Fruit fly (Drosophila melanogaster) whole organism, prepupa: Measurements from ENCODE around the gene CG7236.

ENCODE experiments used
- Blimp-1 ChIP-seq: fragments of 200-800 bp; sonication (Bioruptor generic); optimal IDR thresholded peaks from 3 replicates; lab custom pipeline; 2017; ENCODE audit warnings: missing biosample characterization, missing genetic modification characterization, mild to moderate bottlenecking, moderate library complexity, missing genetic modification reagents
- CG10669 ChIP-seq: fragments of 200-800 bp; sonication (Bioruptor generic); optimal IDR thresholded peaks from 3 replicates; lab custom pipeline; 2018; ENCODE audit warnings: missing biosample characterization, mild to moderate bottlenecking, missing genetic modification characterization, moderate library complexity
- CG11294 ChIP-seq: fragments of 200-800 bp; sonication (Bioruptor generic); IDR thresholded peaks from 2 replicates; pipeline ENCODE4 v1.3.6; 2022; ENCODE audit warnings: missing biosample characterization, missing genetic modification characterization
- CG11762 ChIP-seq: fragments of 200-800 bp; sonication (Bioruptor generic); optimal IDR thresholded peaks from 3 replicates; lab custom pipeline; 2016; ENCODE audit warnings: missing biosample characterization, missing genetic modification characterization; ENCODE audit not compliant: insufficient read depth
- CG11902 ChIP-seq: fragments of 200-800 bp; sonication (Bioruptor generic); optimal IDR thresholded peaks from 3 replicates; lab custom pipeline; 2016; ENCODE audit warnings: missing biosample characterization, missing genetic modification characterization
- CG15336 ChIP-seq: fragments of 200-800 bp; sonication (Bioruptor generic); IDR thresholded peaks from 2 replicates; pipeline ENCODE4 v1.3.6; 2022; ENCODE audit warnings: missing biosample characterization, missing genetic modification characterization
- CG1621 ChIP-seq: fragments of 200-800 bp; sonication (Bioruptor generic); optimal IDR thresholded peaks from 3 replicates; lab custom pipeline; 2018; ENCODE audit warnings: missing biosample characterization, mild to moderate bottlenecking, missing genetic modification characterization
- CG16779 ChIP-seq: fragments of 200-800 bp; sonication (Bioruptor generic); optimal IDR thresholded peaks from 3 replicates; lab custom pipeline; 2017; ENCODE audit warnings: missing biosample characterization, mild to moderate bottlenecking, missing genetic modification characterization
- CG3032 ChIP-seq: fragments of 200-800 bp; optimal IDR thresholded peaks from 2 replicates; lab custom pipeline; 2019; ENCODE audit warnings: missing biosample characterization, mild to moderate bottlenecking, missing genetic modification characterization, moderate library complexity
- CG31627 ChIP-seq: fragments of 200-800 bp; sonication (Bioruptor generic); optimal IDR thresholded peaks from 3 replicates; lab custom pipeline; 2016; ENCODE audit warnings: missing biosample characterization, missing genetic modification characterization
- CG32006 ChIP-seq: fragments of 200-800 bp; sonication (Bioruptor generic); optimal IDR thresholded peaks from 3 replicates; lab custom pipeline; 2017; ENCODE audit warnings: missing biosample characterization, mild to moderate bottlenecking, missing genetic modification characterization
- CG34406 ChIP-seq: fragments of 200-800 bp; sonication (Bioruptor generic); optimal IDR thresholded peaks from 3 replicates; lab custom pipeline; 2016; ENCODE audit warnings: missing biosample characterization, missing genetic modification characterization
- CG3919 ChIP-seq: fragments of 200-800 bp; sonication (Bioruptor generic); optimal IDR thresholded peaks from 3 replicates; lab custom pipeline; 2016; ENCODE audit warnings: missing biosample characterization, missing genetic modification characterization
- CG4318 ChIP-seq: fragments of 200-800 bp; sonication (Bioruptor generic); optimal IDR thresholded peaks from 3 replicates; lab custom pipeline; 2017; ENCODE audit warnings: missing biosample characterization, mild to moderate bottlenecking, missing genetic modification characterization
- CG6163 ChIP-seq: fragments of 200-800 bp; sonication (Bioruptor generic); IDR thresholded peaks from 3 replicates; pipeline ENCODE4 v1.3.6; 2022; ENCODE audit warnings: missing biosample characterization, missing genetic modification characterization
- CG6276 ChIP-seq: fragments of 200-800 bp; sonication (Bioruptor generic); optimal IDR thresholded peaks from 2 replicates; lab custom pipeline; 2017; ENCODE audit warnings: missing biosample characterization, mild to moderate bottlenecking, missing genetic modification characterization
- CG6808 ChIP-seq: fragments of 200-800 bp; sonication (Bioruptor generic); optimal IDR thresholded peaks from 3 replicates; lab custom pipeline; 2017; ENCODE audit warnings: missing biosample characterization, missing genetic modification characterization, mild to moderate bottlenecking, moderate library complexity, missing genetic modification reagents
- CG7368 ChIP-seq: fragments of 200-800 bp; sonication (Bioruptor generic); optimal IDR thresholded peaks from 3 replicates; lab custom pipeline; 2016; ENCODE audit warnings: missing biosample characterization, missing genetic modification characterization
- CG8119 ChIP-seq: fragments of 200-800 bp; sonication (Bioruptor generic); IDR thresholded peaks from 3 replicates; pipeline ENCODE4 v1.3.6; 2022; ENCODE audit warnings: missing biosample characterization, missing genetic modification characterization
- CG8319 ChIP-seq: fragments of 200-800 bp; sonication (Bioruptor generic); optimal IDR thresholded peaks from 3 replicates; lab custom pipeline; 2016; ENCODE audit warnings: missing biosample characterization, missing genetic modification characterization
- CG9139 ChIP-seq: fragments of 200-800 bp; sonication (Bioruptor generic); optimal IDR thresholded peaks from 3 replicates; lab custom pipeline; 2017; ENCODE audit warnings: missing biosample characterization, mild to moderate bottlenecking, missing genetic modification characterization
- Eip75B ChIP-seq: fragments of 200-800 bp; sonication (Bioruptor generic); optimal IDR thresholded peaks from 3 replicates; lab custom pipeline; 2016; ENCODE audit warnings: missing biosample characterization, missing genetic modification characterization
- Eip78C ChIP-seq: fragments of 200-800 bp; sonication (Bioruptor generic); peaks from one replicate; lab custom pipeline; 2016; ENCODE audit warnings: missing biosample characterization, missing genetic modification characterization
- Ets96B ChIP-seq: fragments of 200-800 bp; optimal IDR thresholded peaks from 2 replicates; lab custom pipeline; 2019; ENCODE audit warnings: missing biosample characterization, mild to moderate bottlenecking, missing genetic modification characterization, moderate library complexity
- Gug ChIP-seq: fragments of 200-800 bp; sonication (Bioruptor generic); IDR thresholded peaks from 2 replicates; pipeline ENCODE4 v1.3.6; 2022; ENCODE audit warnings: missing biosample characterization, missing genetic modification characterization
- Hr4 ChIP-seq: fragments of 200-800 bp; sonication (Bioruptor generic); optimal IDR thresholded peaks from 3 replicates; lab custom pipeline; 2016; ENCODE audit warnings: missing biosample characterization, missing genetic modification characterization
- Lpt ChIP-seq: fragments of 200-800 bp; sonication (Bioruptor generic); optimal IDR thresholded peaks from 3 replicates; lab custom pipeline; 2016; ENCODE audit warnings: missing biosample characterization, missing genetic modification characterization
- Met ChIP-seq: fragments of 200-800 bp; sonication (Bioruptor generic); optimal IDR thresholded peaks from 3 replicates; lab custom pipeline; 2016; ENCODE audit warnings: missing biosample characterization, missing genetic modification characterization
- OdsH ChIP-seq: fragments of 200-800 bp; sonication (Bioruptor generic); optimal IDR thresholded peaks from 3 replicates; lab custom pipeline; 2016; ENCODE audit warnings: missing biosample characterization, missing genetic modification characterization
- Smox ChIP-seq: fragments of 200-800 bp; sonication (Bioruptor generic); optimal IDR thresholded peaks from 3 replicates; lab custom pipeline; 2016; ENCODE audit warnings: missing biosample characterization, missing genetic modification characterization
- Sox102F ChIP-seq: fragments of 200-800 bp; sonication (Bioruptor generic); optimal IDR thresholded peaks from 2 replicates; lab custom pipeline; 2016; ENCODE audit warnings: missing biosample characterization, mild to moderate bottlenecking, missing genetic modification characterization
- Sox14 ChIP-seq: fragments of 200-800 bp; sonication (Bioruptor generic); optimal IDR thresholded peaks from 3 replicates; lab custom pipeline; 2016; ENCODE audit warnings: missing biosample characterization, missing genetic modification characterization
- Sox15 ChIP-seq: fragments of 200-800 bp; sonication (Bioruptor generic); optimal IDR thresholded peaks from 3 replicates; lab custom pipeline; 2016; ENCODE audit warnings: missing biosample characterization, missing genetic modification characterization
- dac ChIP-seq: fragments of 200-800 bp; sonication (Bioruptor generic); optimal IDR thresholded peaks from 2 replicates; lab custom pipeline; 2017; ENCODE audit warnings: missing biosample characterization, mild to moderate bottlenecking, missing genetic modification characterization
- dsx ChIP-seq: fragments of 200-800 bp; optimal IDR thresholded peaks from 3 replicates; lab custom pipeline; 2019; ENCODE audit warnings: missing biosample characterization, mild to moderate bottlenecking, missing genetic modification characterization, moderate library complexity; ENCODE audit not compliant: poor library complexity, severe bottlenecking
- eg ChIP-seq: fragments of 200-800 bp; sonication (Bioruptor generic); IDR thresholded peaks from 3 replicates; pipeline ENCODE4 v1.3.6; 2022; ENCODE audit warnings: missing biosample characterization, missing genetic modification characterization
- esn ChIP-seq: fragments of 200-800 bp; sonication (Bioruptor generic); optimal IDR thresholded peaks from 2 replicates; lab custom pipeline; 2016; ENCODE audit warnings: missing biosample characterization, mild to moderate bottlenecking, missing genetic modification characterization, moderate library complexity
- fd59A ChIP-seq: fragments of 200-800 bp; sonication (Bioruptor generic); optimal IDR thresholded peaks from 2 replicates; lab custom pipeline; 2017; ENCODE audit warnings: missing biosample characterization, mild to moderate bottlenecking, missing genetic modification characterization, missing genetic modification reagents
- lz ChIP-seq: fragments of 200-800 bp; sonication (Bioruptor generic); optimal IDR thresholded peaks from 3 replicates; lab custom pipeline; 2016; ENCODE audit warnings: missing biosample characterization, missing genetic modification characterization
- net ChIP-seq: fragments of 200-800 bp; sonication (Bioruptor generic); optimal IDR thresholded peaks from 3 replicates; lab custom pipeline; 2016; ENCODE audit warnings: missing biosample characterization, missing genetic modification characterization
- pdm3 ChIP-seq: fragments of 200-800 bp; sonication (Bioruptor generic); optimal IDR thresholded peaks from 3 replicates; lab custom pipeline; 2016; ENCODE audit warnings: missing biosample characterization, missing genetic modification characterization
- salr ChIP-seq, 2 experiments: fragments of 200-800 bp; sonication (Bioruptor generic); optimal IDR thresholded peaks; 3 replicates each; lab custom pipeline; 2016 to 2018; ENCODE audit warnings: missing biosample characterization in 2 of 2, missing genetic modification characterization in 2 of 2, mild to moderate bottlenecking in 1 of 2
- svp ChIP-seq: fragments of 200-800 bp; sonication (Bioruptor generic); peaks from one replicate; lab custom pipeline; 2016; ENCODE audit warnings: missing biosample characterization, missing genetic modification characterization
- topi ChIP-seq: fragments of 200-800 bp; sonication (Bioruptor generic); optimal IDR thresholded peaks from 3 replicates; lab custom pipeline; 2016; ENCODE audit warnings: missing biosample characterization, missing genetic modification characterization

The CG7236 gene

dm6 chr2L:5743537-5744148 is 37.5 kb downstream of the CG7236 start (continued):
- TF ChIP-seq CG9139 (GFP tag; lab: Kevin White, UChicago) (no peak), fd59A (GFP tag; lab: Kevin White, UChicago) (no peak), topi (GFP tag; lab: Kevin White, UChicago) (peak; percentile 51), CG3919 (GFP tag; lab: Kevin White, UChicago) (peak; percentile 56), CG7368 (peak; percentile 37), Met (peak; percentile 28), CG34406 (peak; percentile 54), Blimp-1 (GFP tag; lab: Kevin White, UChicago) (no peak), Sox14 (peak; percentile 3), CG8319 (GFP tag; lab: Kevin White, UChicago) (no peak), Sox102F (peak; percentile 18), CG16779 (tag; lab: Kevin White, UChicago) (no peak), OdsH (peak; percentile 50), CG11902 (peak; percentile 8), dsx (GFP tag; lab: Kevin White, UChicago) (no peak), salr (GFP tag; optimal IDR thresholded peaks at IDR 0.05; lab: Kevin White, UChicago) (no peak), CG11294 (GFP tag; lab: Robert Waterston, UW) (no peak), Hr4 (GFP tag; lab: Kevin White, UChicago) (peak; percentile 65), CG15336 (GFP tag; lab: Robert Waterston, UW) (peak; percentile 52)
- TF ChIP-seq, all 60 proteins: peak for 36

dm6 chr2L:5745857-5746256 is 39.7 kb downstream of the CG7236 start, which contains the start of gene CG11029:
CG11029 (plus strand) TSS chr2L:5746157.
- TF ChIP-seq CG7368: no peak
- TF ChIP-seq OdsH: no peak
- TF ChIP-seq Eip75B (GFP tag; lab: Kevin White, UChicago): no peak
- TF ChIP-seq CG6163: no peak
- no peak for TF ChIP-seq Sox15 (GFP tag; lab: Kevin White, UChicago)
- no peak for TF ChIP-seq lz (GFP tag; lab: Kevin White, UChicago)
- TF ChIP-seq CG8119 (GFP tag; lab: Robert Waterston, UW): no peak
- TF ChIP-seq Gug (GFP tag; lab: Robert Waterston, UW): no peak
- no peak for TF ChIP-seq Sox14
- TF ChIP-seq CG6276 (GFP tag; lab: Kevin White, UChicago): no peak
- no peak for TF ChIP-seq dsx (GFP tag; lab: Kevin White, UChicago)
- TF ChIP-seq CG1621 (tag; lab: Kevin White, UChicago): no peak
- TF ChIP-seq, all 60 proteins: peak for 0

- TF ChIP-seq Sox14 (no peak), Eip78C (GFP tag; lab: Kevin White, UChicago) (peak; percentile 62), CG3919 (GFP tag; lab: Kevin White, UChicago) (peak; percentile 2), esn (GFP tag; lab: Kevin White, UChicago) (peak; percentile 1), OdsH (peak; percentile 14), CG4318 (GFP tag; lab: Kevin White, UChicago) (no peak), Ets96B (tag; lab: Kevin White, UChicago) (peak; percentile 6), CG3032 (tag; lab: Kevin White, UChicago) (no peak), Smox (GFP tag; lab: Kevin White, UChicago) (no peak), Met (peak; percentile 25), CG31627 (GFP tag; lab: Kevin White, UChicago) (peak; percentile 19), pdm3 (GFP tag; lab: Kevin White, UChicago) (peak; percentile 18), svp (GFP tag; lab: Kevin White, UChicago) (peak; percentile 69)
Observed at dm6 chr2L:5748188-5748587, 42.0 kb downstream of the CG7236 start.

dm6 chr2L:5751448-5751847 is 45.3 kb downstream of the CG7236 start:
- TF ChIP-seq dac (GFP tag; lab: Kevin White, UChicago) (no peak), CG9139 (GFP tag; lab: Kevin White, UChicago) (peak; percentile 21), CG6276 (GFP tag; lab: Kevin White, UChicago) (no peak), Lpt (peak; percentile 3), CG11762 (no peak), CG11902 (peak; percentile 22), CG6808 (GFP tag; lab: Kevin White, UChicago) (peak; percentile 61), CG10669 (GFP tag; lab: Kevin White, UChicago) (peak; percentile 57), CG8319 (GFP tag; lab: Kevin White, UChicago) (no peak), CG32006 (GFP tag; lab: Kevin White, UChicago) (no peak), Blimp-1 (GFP tag; lab: Kevin White, UChicago) (no peak), CG8119 (GFP tag; lab: Robert Waterston, UW) (peak; percentile 40; the same call in 1 of the 3 replicates), CG3919 (GFP tag; lab: Kevin White, UChicago) (peak; percentile 55), Eip78C (GFP tag; lab: Kevin White, UChicago) (peak; percentile 91), CG31627 (GFP tag; lab: Kevin White, UChicago) (peak; percentile 53), salr (GFP tag; optimal IDR thresholded peaks at IDR 0.05; lab: Kevin White, UChicago) (peak in 1 of 2 experiments; percentile 7), net (peak; percentile 31), eg (GFP tag; lab: Robert Waterston, UW) (no peak), dsx (GFP tag; lab: Kevin White, UChicago) (peak; percentile 68)
